Worm (Caenorhabditis elegans) whole organism, dauer: ENCODE data around the gene H14E04.3.

Source experiments
- unc-62 ChIP-seq: sonication (generic microtip); optimal IDR thresholded peaks from 2 replicates; lab custom pipeline; 2017; ENCODE audit warnings: missing biosample characterization, missing genetic modification reagents, missing genetic modification characterization

Gene H14E04.3

DNA sequence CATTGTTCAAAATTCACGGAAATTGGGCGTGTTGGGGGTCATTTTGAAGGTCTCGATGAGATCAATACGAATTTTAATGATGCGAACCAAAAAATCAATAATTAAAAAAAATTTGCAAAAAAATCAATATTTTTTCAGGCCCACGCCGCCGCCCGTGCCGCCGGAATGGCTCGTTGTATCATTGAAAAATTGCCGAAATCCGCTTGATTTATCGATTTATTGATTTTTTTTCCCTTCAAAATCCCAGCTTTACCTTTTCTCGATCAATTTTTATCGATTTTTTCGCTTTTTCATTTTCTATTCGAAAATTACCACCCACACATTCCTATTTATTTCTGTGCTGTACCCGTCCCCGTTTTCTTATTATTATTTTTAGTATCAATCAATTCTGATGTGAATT lies 2.0 kb downstream of the H14E04.3 start:
- no peak for TF ChIP-seq unc-62

DNA sequence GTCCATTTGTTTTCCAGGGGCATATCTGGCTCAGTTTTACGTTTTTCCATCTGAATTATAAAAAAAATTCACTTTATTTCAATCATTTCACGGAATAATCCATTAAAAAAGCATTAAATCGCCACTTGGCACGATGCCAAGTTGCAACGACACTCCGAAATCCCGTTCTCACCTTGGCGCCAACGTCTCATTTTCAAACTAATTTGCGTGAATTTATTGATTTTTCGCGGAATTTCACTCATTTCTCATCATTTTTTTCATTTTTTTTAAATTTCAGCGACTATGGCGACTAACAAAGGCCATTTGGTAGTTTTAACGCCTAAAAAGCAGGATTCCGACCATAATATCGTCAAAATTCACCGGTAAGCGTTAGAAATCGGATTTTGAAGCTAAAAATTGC lies 10.5 kb downstream of the H14E04.3 start, which contains the start of gene H14E04.2:
Gene H14E04.2 (plus strand): TSS at position 276 of the 400 bp plus-strand sequence.
- TF ChIP-seq unc-62 = no peak

DNA sequence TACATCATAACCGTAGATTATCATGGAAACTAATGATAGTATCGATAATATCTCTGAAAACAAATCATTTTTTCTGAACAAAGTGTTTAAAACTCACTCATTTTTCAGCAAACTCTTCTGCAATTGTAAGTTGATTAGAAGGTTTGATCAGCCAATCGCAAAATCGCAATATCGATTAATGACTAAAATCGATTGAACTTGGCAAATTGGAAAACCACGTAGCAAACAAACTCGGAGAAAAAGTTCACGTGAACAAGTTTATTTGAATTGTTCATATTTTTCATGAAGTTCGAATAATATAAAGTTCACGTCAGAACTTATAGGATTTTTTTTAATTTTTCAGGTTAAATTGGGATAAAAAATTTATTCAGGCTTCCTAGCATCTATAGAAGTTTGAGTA lies 14.5 kb downstream of the H14E04.3 start, which contains the start of gene H04J21.1:
Gene H04J21.1 (minus strand): TSS at position 101 of the 400 bp plus-strand sequence.
- no peak for TF ChIP-seq unc-62

DNA sequence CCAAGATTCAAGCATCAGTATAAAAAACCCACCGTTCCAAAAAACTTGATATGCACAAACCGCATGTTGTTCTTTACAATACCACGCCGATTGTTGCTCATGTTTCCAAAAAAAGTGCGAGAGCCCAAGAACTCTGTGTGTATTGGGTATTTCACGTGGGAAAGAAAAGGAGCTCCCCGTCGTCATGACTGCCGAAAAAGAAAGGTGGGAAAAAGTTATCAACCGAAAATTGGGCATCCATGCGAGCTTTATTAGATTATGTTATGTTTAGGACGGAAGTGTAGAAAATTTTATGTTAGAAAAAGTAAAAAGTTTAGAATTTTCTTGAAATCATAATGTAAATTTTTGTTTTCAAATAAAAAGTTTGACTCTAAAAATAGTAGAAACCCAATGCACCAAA lies 18.0 kb downstream of the H14E04.3 start, which contains the start of gene H04J21.4:
Gene H04J21.4 (minus strand): TSS at position 101 of the 400 bp plus-strand sequence.
- TF ChIP-seq unc-62 = no peak

ce11 chrIII:2362648-2363047 lies 23.7 kb downstream of the H14E04.3 start, which contains the start of gene srd-69:
Gene srd-69 (plus strand): TSS chrIII:2362948.
- no peak for TF ChIP-seq unc-62

DNA sequence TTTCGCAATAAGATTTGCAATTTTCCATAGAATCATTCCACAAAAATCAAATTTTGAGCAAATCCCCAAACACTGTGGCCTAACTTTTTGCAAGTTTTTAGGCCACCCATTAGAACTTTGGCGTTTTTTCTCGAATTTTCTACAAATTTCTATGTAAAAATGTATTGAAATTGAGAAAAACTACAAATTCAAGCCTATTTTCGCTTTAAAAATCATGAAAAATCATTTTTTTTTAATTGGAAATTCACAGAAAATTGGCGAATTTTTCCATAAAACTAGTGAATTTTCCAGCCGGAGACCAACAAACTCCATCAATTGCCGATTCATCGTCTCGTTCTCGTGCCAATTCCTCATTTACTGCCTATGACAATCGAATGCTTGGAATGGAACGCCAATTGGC lies 36.4 kb downstream of the H14E04.3 start:
- TF ChIP-seq unc-62 = no peak

DNA sequence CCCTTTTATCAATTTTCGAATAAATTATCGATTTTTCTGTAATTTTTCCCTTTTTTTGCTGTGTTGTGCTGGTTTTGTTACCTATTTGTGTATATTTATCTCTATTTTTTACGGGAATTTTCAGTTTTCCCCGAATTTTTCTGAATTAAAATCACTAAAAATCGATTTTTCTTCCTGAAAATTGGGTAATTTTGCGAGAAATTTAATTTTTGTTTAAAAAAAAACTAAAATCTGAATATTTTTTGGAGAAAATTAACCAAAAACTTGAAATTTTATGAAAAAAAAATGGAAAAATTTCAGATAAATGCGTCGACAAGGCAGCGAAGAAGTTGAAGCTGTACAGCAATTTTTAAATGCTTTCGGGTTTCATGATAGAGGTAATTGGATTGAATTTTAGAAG lies 39.1 kb downstream of the H14E04.3 start, which contains the start of gene gip-1:
Gene gip-1 (plus strand): TSS at position 301 of the 400 bp plus-strand sequence.
- TF ChIP-seq unc-62 = no peak

ce11 chrIII:2343273-2343672 lies 43.1 kb downstream of the H14E04.3 start, which contains the start of gene phf-5:
Gene phf-5 (plus strand): TSS chrIII:2343573.
- no peak for TF ChIP-seq unc-62
